Fruit fly (Drosophila melanogaster): Measurements from ENCODE around the gene CG4238.

Gene CG4238

dm6 chr2L:1973957-1974356 lies 35.7 kb upstream of the CG4238 start, which contains the start of gene Der-1 (continued):
- TF ChIP-seq zen2 (GFP tag; IDR thresholded peaks at IDR 0.05; ENCODE audit: partially characterized antibody) (peak; percentile 80), mld (GFP tag; IDR thresholded peaks at IDR 0.05; ENCODE audit: partially characterized antibody) (peak; percentile 64; the same call in 1 of the 3 replicates), CG14860 (GFP tag; IDR thresholded peaks at IDR 0.05; ENCODE audit: partially characterized antibody) (peak; percentile 68), zfh1 (GFP tag; IDR thresholded peaks at IDR 0.05) (no peak), hbn (GFP tag; IDR thresholded peaks at IDR 0.05; ENCODE audit: partially characterized antibody) (peak; percentile 93), sens (GFP tag) (peak; percentile 77), gfzf (GFP tag; optimal IDR thresholded peaks at IDR 0.05) (peak; percentile 14), Dbx (GFP tag; IDR thresholded peaks at IDR 0.05) (0 out of 3 replicates have a peak, but pooled peaks have one; percentile 11), CG7987 (GFP tag; optimal IDR thresholded peaks at IDR 0.05) (no peak), CG9932 (GFP tag; IDR thresholded peaks at IDR 0.05) (peak; percentile 51), phol (tag; optimal IDR thresholded peaks at IDR 0.05) (peak; percentile 43), CG17829 (tag; optimal IDR thresholded peaks at IDR 0.05) (peak; percentile 9), HmgD (GFP tag; optimal IDR thresholded peaks at IDR 0.05) (peak; percentile 7), CG2116 (GFP tag; optimal IDR thresholded peaks at IDR 0.05) (peak; percentile 9), CG7372 (GFP tag; IDR thresholded peaks at IDR 0.05) (no peak), Myb (GFP tag; optimal IDR thresholded peaks at IDR 0.05) (peak; percentile 98), vnd (GFP tag; IDR thresholded peaks at IDR 0.05; ENCODE audit: partially characterized antibody) (peak; percentile 86), Camta (GFP tag; optimal IDR thresholded peaks at IDR 0.05) (no peak), CG16813 (GFP tag; IDR thresholded peaks at IDR 0.05; ENCODE audit: partially characterized antibody) (peak; percentile 91), tna (GFP tag; IDR thresholded peaks at IDR 0.05; ENCODE audit: partially characterized antibody) (peak; percentile 89), Dll (GFP tag; IDR thresholded peaks at IDR 0.05; ENCODE audit: partially characterized antibody) (peak; percentile 92), seq (GFP tag; IDR thresholded peaks at IDR 0.05) (no peak), emc (GFP tag; optimal IDR thresholded peaks at IDR 0.05) (no peak), CG10462 (GFP tag; optimal IDR thresholded peaks at IDR 0.05) (no peak), shn (GFP tag; optimal IDR thresholded peaks at IDR 0.05) (no peak), CG4617 (GFP tag; optimal IDR thresholded peaks at IDR 0.05; ENCODE audit: borderline replicate concordance) (peak; percentile 88), Gug (GFP tag; IDR thresholded peaks at IDR 0.05) (peak; percentile 47; the same call in 2 of the 4 replicates), CG2889 (GFP tag; IDR thresholded peaks at IDR 0.05) (peak; percentile 46; the same call in 1 of the 3 replicates), maf-S (GFP tag; optimal IDR thresholded peaks at IDR 0.05) (no peak), CG6854 (GFP tag; optimal IDR thresholded peaks at IDR 0.05) (no peak), CG3847 (GFP tag; IDR thresholded peaks at IDR 0.05) (no peak), CG16779 (GFP tag; IDR thresholded peaks at IDR 0.05) (no peak), CG12659 (GFP tag; optimal IDR thresholded peaks at IDR 0.05) (peak; percentile 20), CG13624 (GFP tag; optimal IDR thresholded peaks at IDR 0.05) (peak; percentile 23), CG34224 (GFP tag; IDR thresholded peaks at IDR 0.05; ENCODE audit: partially characterized antibody) (peak; percentile 87), Hmr (GFP tag; optimal IDR thresholded peaks at IDR 0.05) (peak; percentile 43), CG2712 (tag; optimal IDR thresholded peaks at IDR 0.05) (peak; percentile 15), tgo (GFP tag; IDR thresholded peaks at IDR 0.05) (peak; percentile 18; the same call in 1 of the 3 replicates), Sin3A (optimal IDR thresholded peaks at IDR 0.05) (peak; percentile 69), Lim3 (GFP tag; IDR thresholded peaks at IDR 0.05) (no peak), MBD-R2 (GFP tag; IDR thresholded peaks at IDR 0.05) (peak; percentile 88), CG8924 (tag; optimal IDR thresholded peaks at IDR 0.05) (peak; percentile 35), CHES-1-like (GFP tag; optimal IDR thresholded peaks at IDR 0.05) (peak; percentile 32), CG14441 (GFP tag; IDR thresholded peaks at IDR 0.05) (no peak), CG8290 (GFP tag; optimal IDR thresholded peaks at IDR 0.05) (no peak), CG8290 (tag; optimal IDR thresholded peaks at IDR 0.05) (no peak), CG18619 (GFP tag; optimal IDR thresholded peaks at IDR 0.05) (no peak), CG4730 (GFP tag; IDR thresholded peaks at IDR 0.05) (no peak), CG6654 (GFP tag; optimal IDR thresholded peaks at IDR 0.05) (no peak), CG15514 (GFP tag; optimal IDR thresholded peaks at IDR 0.05) (peak; percentile 43), BEAF-32 (GFP tag; optimal IDR thresholded peaks at IDR 0.05) (peak; percentile 92)
